Worm (Caenorhabditis elegans) whole organism, midembryonic: ENCODE data around the gene rpn-7.

Experiments
- T22C8.4 ChIP-seq: fragments of 200-800 bp; sonication (Bioruptor generic); IDR thresholded peaks from 2 replicates; pipeline ENCODE4 v1.3.6; 2022; ENCODE audit warnings: missing genetic modification characterization, missing compliant biosample characterization
- cog-1 ChIP-seq: sonication (generic microtip); optimal IDR thresholded peaks from 2 replicates; lab custom pipeline; 2016; ENCODE audit warnings: missing genetic modification characterization, missing compliant biosample characterization
- flt-1 ChIP-seq: fragments of 200-800 bp; sonication (Bioruptor generic); IDR thresholded peaks from 2 replicates; pipeline ENCODE4 v1.3.6; 2022; ENCODE audit warnings: missing genetic modification characterization, missing compliant biosample characterization
- klf-2 ChIP-seq: fragments of 200-800 bp; sonication (Bioruptor generic); conservative IDR thresholded peaks from 2 replicates; pipeline ENCODE4 v1.3.6; 2022; ENCODE audit warnings: missing genetic modification reagents, missing genetic modification characterization, missing compliant biosample characterization
- med-1 ChIP-seq: sonication (generic microtip); optimal IDR thresholded peaks from 2 replicates; lab custom pipeline; 2017; ENCODE audit warnings: missing genetic modification characterization, mild to moderate bottlenecking, missing compliant biosample characterization, antibody characterized with exemption, missing genetic modification reagents; ENCODE audit not compliant: insufficient read depth
- tab-1 ChIP-seq: fragments of 200-800 bp; sonication (Bioruptor generic); IDR thresholded peaks from 2 replicates; pipeline ENCODE4 v1.3.6; 2022; ENCODE audit warnings: missing genetic modification characterization, missing compliant biosample characterization
- ztf-23 ChIP-seq: fragments of 200-800 bp; sonication (Bioruptor generic); IDR thresholded peaks from 2 replicates; pipeline ENCODE4 v1.3.6; 2022; ENCODE audit warnings: missing genetic modification reagents, missing genetic modification characterization, missing compliant biosample characterization

- TF ChIP-seq flt-1 (GFP tag; lab: Robert Waterston, UW) (no peak), T22C8.4 (GFP tag; lab: Robert Waterston, UW) (no peak), med-1 (GFP tag; lab: Kevin White, UChicago) (no peak), ztf-23 (GFP tag; lab: Robert Waterston, UW) (no peak), klf-2 (GFP tag; lab: Robert Waterston, UW) (no peak), cog-1 (tag; lab: Kevin White, UChicago) (no peak), tab-1 (GFP tag; lab: Robert Waterston, UW) (no peak)
These were observed 26.8 kb upstream of the rpn-7 start for ce11 chrIV:9289635-9290034.
